Worm (Caenorhabditis elegans) whole organism, L1 larva: Measurements from ENCODE around the gene T01G1.2.

Source experiments
- C04F5.9 ChIP-seq: sonication (generic microtip); optimal IDR thresholded peaks from 2 replicates; lab custom pipeline; 2016; ENCODE audit warnings: missing genetic modification characterization, missing compliant biosample characterization
- Y116A8C.19 ChIP-seq: sonication (generic microtip); optimal IDR thresholded peaks from 2 replicates; lab custom pipeline; 2016; ENCODE audit warnings: missing compliant biosample characterization, missing genetic modification characterization, borderline replicate concordance
- alr-1 ChIP-seq: fragments of 200-800 bp; sonication (Bioruptor generic); optimal IDR thresholded peaks from 2 replicates; lab custom pipeline; 2018; ENCODE audit warnings: borderline replicate concordance, mild to moderate bottlenecking, missing genetic modification characterization, missing compliant biosample characterization
- blmp-1 ChIP-seq: fragments of 150-350 bp; optimal IDR thresholded peaks from 2 replicates; lab custom pipeline; 2014; ENCODE audit warnings: missing biosample characterization, missing genetic modification characterization
- ceh-63 ChIP-seq: fragments of 200-800 bp; sonication (Bioruptor generic); optimal IDR thresholded peaks from 2 replicates; lab custom pipeline; 2018; ENCODE audit warnings: mild to moderate bottlenecking, missing genetic modification characterization, missing compliant biosample characterization
- ceh-8 ChIP-seq: fragments of 200-800 bp; sonication (Bioruptor generic); optimal IDR thresholded peaks from 2 replicates; lab custom pipeline; 2018; ENCODE audit warnings: mild to moderate bottlenecking, missing genetic modification characterization, moderate library complexity, missing compliant biosample characterization
- ceh-88 ChIP-seq: fragments of 200-800 bp; sonication (Bioruptor generic); IDR thresholded peaks from 2 replicates; pipeline ENCODE4 v1.3.6; 2022; ENCODE audit warnings: missing genetic modification characterization, missing compliant biosample characterization
- efl-1 ChIP-seq, 4 experiments: fragments of 150-350 bp; optimal IDR thresholded peaks in 3 of 4; peaks in 1 of 4; 1 replicate in 1 of 4; 2 replicates in 3 of 4; lab custom pipeline; 2014; ENCODE audit warnings: missing biosample characterization in 2 of 4, missing genetic modification characterization in 2 of 4, missing genetic modification reagents in 2 of 4
- egl-13 ChIP-seq: sonication (generic microtip); optimal IDR thresholded peaks from 2 replicates; lab custom pipeline; 2016; ENCODE audit warnings: missing genotype, missing genetic modification reagents, missing genetic modification characterization, missing compliant biosample characterization
- egl-27 ChIP-seq, 2 experiments: fragments of 150-350 bp in 1 of 2; sonication (generic microtip); optimal IDR thresholded peaks; 3 replicates each; lab custom pipeline; 2017 to 2018; ENCODE audit warnings: missing biosample characterization in 2 of 2, missing genetic modification characterization in 2 of 2, missing genetic modification reagents in 2 of 2
- elt-2 ChIP-seq: sonication (generic microtip); optimal IDR thresholded peaks from 2 replicates; lab custom pipeline; 2016; ENCODE audit warnings: missing genetic modification characterization, mild to moderate bottlenecking, inconsistent platforms, missing compliant biosample characterization, missing genetic modification reagents
- fkh-10 ChIP-seq: sonication (generic microtip); optimal IDR thresholded peaks from 2 replicates; lab custom pipeline; 2017; ENCODE audit warnings: missing biosample characterization, missing genetic modification reagents, missing genetic modification characterization
- fkh-4 ChIP-seq: sonication (generic microtip); optimal IDR thresholded peaks from 2 replicates; lab custom pipeline; 2016; ENCODE audit warnings: missing compliant biosample characterization, missing genetic modification characterization, borderline replicate concordance
- fos-1 ChIP-seq: fragments of 150-350 bp; optimal IDR thresholded peaks from 2 replicates; lab custom pipeline; 2014; ENCODE audit warnings: missing biosample characterization, missing genetic modification characterization
- hpl-2 ChIP-seq: fragments of 150-350 bp; optimal IDR thresholded peaks from 2 replicates; lab custom pipeline; 2014; ENCODE audit warnings: missing biosample characterization, missing genetic modification reagents, missing genetic modification characterization
- lin-13 ChIP-seq: fragments of 150-350 bp; optimal IDR thresholded peaks from 2 replicates; lab custom pipeline; 2014; ENCODE audit warnings: missing biosample characterization, missing genetic modification reagents, missing genetic modification characterization
- lsy-2 ChIP-seq, 2 experiments: fragments of 150-350 bp; optimal IDR thresholded peaks; 2 replicates each; lab custom pipeline; 2014; ENCODE audit warnings: missing biosample characterization in 2 of 2, missing genetic modification characterization in 2 of 2
- mef-2 ChIP-seq: fragments of 150-350 bp; optimal IDR thresholded peaks from 2 replicates; lab custom pipeline; 2014; ENCODE audit warnings: missing biosample characterization, missing genetic modification characterization
- nhr-28 ChIP-seq: fragments of 150-350 bp; optimal IDR thresholded peaks from 2 replicates; lab custom pipeline; 2014; ENCODE audit warnings: missing biosample characterization, missing genetic modification characterization
- nhr-47 ChIP-seq: sonication (generic microtip); optimal IDR thresholded peaks from 2 replicates; lab custom pipeline; 2016; ENCODE audit warnings: mild to moderate bottlenecking, missing genetic modification characterization, moderate library complexity, missing compliant biosample characterization
- nhr-76 ChIP-seq: sonication (generic microtip); optimal IDR thresholded peaks from 2 replicates; lab custom pipeline; 2017; ENCODE audit warnings: missing biosample characterization, missing genetic modification characterization
- nhr-90 ChIP-seq: sonication (generic microtip); optimal IDR thresholded peaks from 2 replicates; lab custom pipeline; 2016; ENCODE audit warnings: mild to moderate bottlenecking, missing genetic modification characterization, missing compliant biosample characterization; ENCODE audit not compliant: poor library complexity
- pag-3 ChIP-seq: sonication (generic microtip); optimal IDR thresholded peaks from 2 replicates; lab custom pipeline; 2017; ENCODE audit warnings: missing genetic modification characterization, mild to moderate bottlenecking, missing compliant biosample characterization, antibody characterized with exemption, borderline replicate concordance; ENCODE audit not compliant: insufficient read depth
- pax-3 ChIP-seq: fragments of 200-800 bp; sonication (Bioruptor generic); optimal IDR thresholded peaks from 2 replicates; lab custom pipeline; 2018; ENCODE audit warnings: mild to moderate bottlenecking, missing genetic modification characterization, moderate library complexity, missing compliant biosample characterization
- pqm-1 ChIP-seq: sonication (generic microtip); optimal IDR thresholded peaks from 3 replicates; lab custom pipeline; 2017; ENCODE audit warnings: missing biosample characterization, missing genetic modification characterization
- rnt-1 ChIP-seq: sonication (generic microtip); optimal IDR thresholded peaks from 2 replicates; lab custom pipeline; 2016; ENCODE audit warnings: mild to moderate bottlenecking, missing genetic modification characterization, moderate library complexity, missing compliant biosample characterization
- skn-1 ChIP-seq: fragments of 150-350 bp; optimal IDR thresholded peaks from 2 replicates; lab custom pipeline; 2014; ENCODE audit warnings: missing biosample characterization, missing genetic modification characterization
- snu-23 ChIP-seq: sonication (generic microtip); optimal IDR thresholded peaks from 2 replicates; lab custom pipeline; 2016; ENCODE audit warnings: missing genetic modification characterization, missing compliant biosample characterization
- unc-30 ChIP-seq: sonication (generic microtip); optimal IDR thresholded peaks from 2 replicates; lab custom pipeline; 2017; ENCODE audit warnings: missing biosample characterization, missing genetic modification characterization
- unc-62 ChIP-seq: fragments of 150-350 bp; optimal IDR thresholded peaks from 2 replicates; lab custom pipeline; 2014; ENCODE audit warnings: missing biosample characterization, missing genetic modification reagents, missing genetic modification characterization
- vab-15 ChIP-seq: sonication (generic microtip); optimal IDR thresholded peaks from 2 replicates; lab custom pipeline; 2017; ENCODE audit warnings: missing genotype, mild to moderate bottlenecking, missing genetic modification characterization, missing compliant biosample characterization
- zip-4 ChIP-seq: fragments of 200-800 bp; sonication (Bioruptor generic); optimal IDR thresholded peaks from 2 replicates; lab custom pipeline; 2018; ENCODE audit warnings: mild to moderate bottlenecking, missing genetic modification characterization, moderate library complexity, missing compliant biosample characterization
- ztf-11 ChIP-seq, 2 experiments: sonication (generic microtip); optimal IDR thresholded peaks; 2 replicates each; lab custom pipeline; 2016 to 2017; ENCODE audit warnings: missing genetic modification characterization in 2 of 2, missing biosample characterization in 1 of 2, missing compliant biosample characterization in 1 of 2
- ztf-4 ChIP-seq: fragments of 150-350 bp; optimal IDR thresholded peaks from 2 replicates; lab custom pipeline; 2014; ENCODE audit warnings: missing biosample characterization, missing genetic modification characterization

Gene T01G1.2

ce11 chrIV:11336180-11336579 lies 18.0 kb upstream of the T01G1.2 start:
- TF ChIP-seq C04F5.9 (tag; lab: Kevin White, UChicago) (no peak), efl-1 (optimal IDR thresholded peaks at IDR 0.05; lab: Kevin White, UChicago) (no peak), efl-1 (GFP tag; optimal IDR thresholded peaks at IDR 0.05 in 1 of 2; lab: Kevin White, UChicago) (no peak), ztf-11 (tag; optimal IDR thresholded peaks at IDR 0.05; lab: Kevin White, UChicago) (no peak), ceh-88 (GFP tag; lab: Robert Waterston, UW) (no peak), ceh-8 (GFP tag; lab: Kevin White, UChicago) (no peak), nhr-28 (no peak), ceh-63 (no peak), pag-3 (tag; lab: Kevin White, UChicago) (no peak), lsy-2 (tag; optimal IDR thresholded peaks at IDR 0.05; lab: Kevin White, UChicago) (no peak), vab-15 (tag; lab: Kevin White, UChicago) (no peak), unc-62 (no peak), pqm-1 (tag; lab: Kevin White, UChicago) (no peak)

- TF ChIP-seq elt-2 (no peak), blmp-1 (no peak), Y116A8C.19 (no peak), unc-30 (no peak), nhr-47 (tag; lab: Kevin White, UChicago) (no peak), rnt-1 (tag; lab: Kevin White, UChicago) (no peak), mef-2 (tag; lab: Kevin White, UChicago) (no peak), egl-13 (tag; lab: Kevin White, UChicago) (no peak), hpl-2 (no peak), efl-1 (optimal IDR thresholded peaks at IDR 0.05; lab: Kevin White, UChicago) (no peak), efl-1 (GFP tag; optimal IDR thresholded peaks at IDR 0.05 in 1 of 2; lab: Kevin White, UChicago) (no peak), egl-27 (tag; optimal IDR thresholded peaks at IDR 0.05; lab: Kevin White, UChicago) (no peak), skn-1 (tag; lab: Kevin White, UChicago) (no peak)
Measured at ce11 chrIV:11337021-11337420, 17.2 kb upstream of the T01G1.2 start, which contains the start of gene F54E12.2. TSS of gene F54E12.2 (minus strand) at chrIV:11337184.

- TF ChIP-seq fkh-10 (GFP tag; lab: Kevin White, UChicago), result no peak
- no peak for TF ChIP-seq lin-13 (GFP tag; lab: Kevin White, UChicago)
- TF ChIP-seq nhr-76 (tag; lab: Kevin White, UChicago), result no peak
- no peak for TF ChIP-seq elt-2
- no peak for TF ChIP-seq ztf-4
- TF ChIP-seq fkh-4 (tag; lab: Kevin White, UChicago), result no peak
- TF ChIP-seq snu-23 (GFP tag; lab: Kevin White, UChicago), result no peak
- TF ChIP-seq mef-2 (tag; lab: Kevin White, UChicago), result no peak
- TF ChIP-seq nhr-90, result no peak
- no peak for TF ChIP-seq fos-1 (tag; lab: Kevin White, UChicago)
- no peak for TF ChIP-seq ceh-8 (GFP tag; lab: Kevin White, UChicago)
- no peak for TF ChIP-seq lsy-2 (tag; optimal IDR thresholded peaks at IDR 0.05; lab: Kevin White, UChicago)
- TF ChIP-seq zip-4, result no peak
- TF ChIP-seq Y116A8C.19, result no peak
- TF ChIP-seq, all 84 proteins: peak for 0
Measured at ce11 chrIV:11340735-11341443, 13.3 kb upstream of the T01G1.2 start.

ce11 chrIV:11344288-11344687 lies 9.9 kb upstream of the T01G1.2 start:
- TF ChIP-seq pax-3 (tag; lab: Kevin White, UChicago) (no peak), alr-1 (tag; lab: Kevin White, UChicago) (peak; percentile 94)
